Fruit fly (Drosophila melanogaster) whole organism, embryonic: Measurements from ENCODE around the gene CG7239.

Source experiments
- C15 ChIP-seq: fragments of 200-800 bp; sonication (Bioruptor generic); IDR thresholded peaks from 3 replicates; pipeline ENCODE4 v1.3.6; 2022; ENCODE audit warnings: missing biosample characterization, missing genetic modification characterization
- CG10147 ChIP-seq: fragments of 200-800 bp; sonication (Bioruptor generic); optimal IDR thresholded peaks from 2 replicates; lab custom pipeline; 2019; ENCODE audit warnings: missing biosample characterization, mild to moderate bottlenecking, missing genetic modification characterization, moderate library complexity
- CG12299 ChIP-seq: fragments of 200-800 bp; sonication (Bioruptor generic); optimal IDR thresholded peaks from 2 replicates; lab custom pipeline; 2018; ENCODE audit warnings: missing biosample characterization, mild to moderate bottlenecking, missing genetic modification characterization
- CG12769 ChIP-seq: fragments of 200-800 bp; sonication (Bioruptor generic); optimal IDR thresholded peaks from 2 replicates; lab custom pipeline; 2019; ENCODE audit warnings: missing biosample characterization, mild to moderate bottlenecking, missing genetic modification characterization, moderate library complexity
- CG14667 ChIP-seq: fragments of 200-800 bp; sonication (Bioruptor generic); IDR thresholded peaks from 2 replicates; pipeline ENCODE4 v1.3.6; 2022; ENCODE audit warnings: missing biosample characterization, missing genetic modification characterization
- CG16863 ChIP-seq: fragments of 200-800 bp; sonication (Bioruptor generic); optimal IDR thresholded peaks from 3 replicates; lab custom pipeline; 2016; ENCODE audit warnings: missing biosample characterization, missing genetic modification characterization
- CG17829 ChIP-seq: fragments of 200-800 bp; optimal IDR thresholded peaks from 2 replicates; lab custom pipeline; 2019; ENCODE audit warnings: missing biosample characterization, mild to moderate bottlenecking, missing genetic modification characterization, moderate library complexity
- CG30020 ChIP-seq: fragments of 200-800 bp; optimal IDR thresholded peaks from 2 replicates; lab custom pipeline; 2019; ENCODE audit warnings: missing biosample characterization, mild to moderate bottlenecking, missing genetic modification characterization, moderate library complexity
- CG31365 ChIP-seq: fragments of 200-800 bp; sonication (Bioruptor generic); optimal IDR thresholded peaks from 2 replicates; lab custom pipeline; 2018; ENCODE audit warnings: missing biosample characterization, mild to moderate bottlenecking, missing genetic modification characterization
- CG32767 ChIP-seq: fragments of 200-800 bp; sonication (Bioruptor generic); IDR thresholded peaks from 2 replicates; pipeline ENCODE4 v1.3.6; 2022; ENCODE audit warnings: missing biosample characterization, missing genetic modification characterization
- CG3281 ChIP-seq: fragments of 200-800 bp; sonication (Bioruptor generic); optimal IDR thresholded peaks from 3 replicates; lab custom pipeline; 2017; ENCODE audit warnings: missing biosample characterization, mild to moderate bottlenecking, missing genetic modification characterization
- CG34422 ChIP-seq: fragments of 200-800 bp; sonication (Bioruptor generic); IDR thresholded peaks from 3 replicates; pipeline ENCODE4 v1.3.6; 2022; ENCODE audit warnings: missing biosample characterization, missing genetic modification characterization
- CG4404 ChIP-seq: fragments of 200-800 bp; sonication (Bioruptor generic); IDR thresholded peaks from 2 replicates; pipeline ENCODE4 v1.3.6; 2022; ENCODE audit warnings: missing biosample characterization, missing genetic modification characterization
- CG6765 ChIP-seq: fragments of 200-800 bp; sonication (Bioruptor generic); optimal IDR thresholded peaks from 3 replicates; lab custom pipeline; 2017; ENCODE audit warnings: missing biosample characterization, mild to moderate bottlenecking, missing genetic modification characterization
- CG6854 ChIP-seq: fragments of 200-800 bp; sonication (Bioruptor generic); optimal IDR thresholded peaks from 3 replicates; lab custom pipeline; 2017; ENCODE audit warnings: missing biosample characterization, mild to moderate bottlenecking, missing genetic modification characterization
- CG7928 ChIP-seq: fragments of 200-800 bp; sonication (Bioruptor generic); optimal IDR thresholded peaks from 2 replicates; lab custom pipeline; 2017; ENCODE audit warnings: missing biosample characterization, mild to moderate bottlenecking, missing genetic modification characterization
- CG8089 ChIP-seq: fragments of 200-800 bp; sonication (Bioruptor generic); optimal IDR thresholded peaks from 3 replicates; lab custom pipeline; 2016; ENCODE audit warnings: missing biosample characterization, missing genetic modification characterization
- CG8290 ChIP-seq, 3 experiments: fragments of 200-800 bp; sonication (Bioruptor generic); optimal IDR thresholded peaks; 2 replicates each; lab custom pipeline; 2016 to 2019; ENCODE audit warnings: missing biosample characterization in 3 of 3, missing genetic modification characterization in 3 of 3, mild to moderate bottlenecking in 2 of 3, moderate library complexity in 1 of 3
- CG9437 ChIP-seq: fragments of 200-800 bp; sonication (Bioruptor generic); optimal IDR thresholded peaks from 2 replicates; lab custom pipeline; 2018; ENCODE audit warnings: missing biosample characterization, mild to moderate bottlenecking, missing genetic modification characterization
- CkIIα-i1 ChIP-seq: fragments of 200-800 bp; sonication (Bioruptor generic); IDR thresholded peaks from 2 replicates; pipeline ENCODE4 v1.3.6; 2022; ENCODE audit warnings: missing biosample characterization, missing genetic modification characterization
- CrebB ChIP-seq: fragments of 200-800 bp; sonication (Bioruptor generic); optimal IDR thresholded peaks from 3 replicates; lab custom pipeline; 2018; ENCODE audit warnings: missing biosample characterization, mild to moderate bottlenecking, missing genetic modification characterization
- Dad ChIP-seq: fragments of 200-800 bp; sonication (Bioruptor generic); optimal IDR thresholded peaks from 3 replicates; lab custom pipeline; 2016; ENCODE audit warnings: missing biosample characterization, missing genetic modification characterization
- Dip2 ChIP-seq: fragments of 200-800 bp; sonication (Bioruptor generic); IDR thresholded peaks from 2 replicates; pipeline ENCODE4 v1.3.6; 2022; ENCODE audit warnings: missing biosample characterization, missing genetic modification characterization
- Drgx ChIP-seq: fragments of 200-800 bp; sonication (Bioruptor generic); IDR thresholded peaks from 2 replicates; pipeline ENCODE4 v1.3.6; 2022; ENCODE audit warnings: missing biosample characterization, missing genetic modification characterization
- ERR ChIP-seq: fragments of 200-800 bp; sonication (Bioruptor generic); optimal IDR thresholded peaks from 2 replicates; lab custom pipeline; 2016; ENCODE audit warnings: missing biosample characterization, missing genetic modification characterization
- Ets65A ChIP-seq: fragments of 200-800 bp; sonication (Bioruptor generic); peaks from one replicate; lab custom pipeline; 2016; ENCODE audit warnings: missing biosample characterization, missing genetic modification characterization
- HLH4C ChIP-seq: fragments of 200-800 bp; sonication (Bioruptor generic); IDR thresholded peaks from 3 replicates; pipeline ENCODE4 v1.3.6; 2022; ENCODE audit warnings: missing biosample characterization, missing genetic modification characterization; ENCODE audit not compliant: partially characterized antibody
- Hsf ChIP-seq: fragments of 200-800 bp; sonication (Bioruptor generic); optimal IDR thresholded peaks from 3 replicates; lab custom pipeline; 2016; ENCODE audit warnings: missing biosample characterization, missing genetic modification characterization
- Lhr ChIP-seq: fragments of 200-800 bp; sonication (Bioruptor generic); optimal IDR thresholded peaks from 3 replicates; lab custom pipeline; 2017; ENCODE audit warnings: mild to moderate bottlenecking, missing biosample characterization, missing genetic modification reagents, missing genetic modification characterization
- MBD-R2 ChIP-seq: fragments of 200-800 bp; sonication (Bioruptor generic); IDR thresholded peaks from 2 replicates; pipeline ENCODE4 v1.3.6; 2022; ENCODE audit warnings: missing biosample characterization, missing genetic modification characterization
- MESR4 ChIP-seq: fragments of 200-800 bp; sonication (Bioruptor generic); optimal IDR thresholded peaks from 2 replicates; lab custom pipeline; 2018; ENCODE audit warnings: missing biosample characterization, mild to moderate bottlenecking, missing genetic modification characterization, moderate library complexity
- Mrtf ChIP-seq: fragments of 200-800 bp; sonication (Bioruptor generic); IDR thresholded peaks from 3 replicates; pipeline ENCODE4 v1.3.6; 2022; ENCODE audit warnings: missing biosample characterization, missing genetic modification characterization
- NC2α ChIP-seq: fragments of 200-800 bp; sonication (Bioruptor generic); optimal IDR thresholded peaks from 2 replicates; lab custom pipeline; 2016; ENCODE audit warnings: missing biosample characterization, missing genetic modification characterization
- Rfx ChIP-seq: fragments of 200-800 bp; sonication (Bioruptor generic); IDR thresholded peaks from 2 replicates; pipeline ENCODE4 v1.3.6; 2022; ENCODE audit warnings: missing biosample characterization, missing genetic modification characterization
- Scr ChIP-seq: fragments of 200-800 bp; sonication (Bioruptor generic); IDR thresholded peaks from 2 replicates; pipeline ENCODE4 v1.3.6; 2022; ENCODE audit warnings: missing biosample characterization, missing genetic modification characterization; ENCODE audit not compliant: partially characterized antibody
- Sry-δ ChIP-seq: fragments of 200-800 bp; sonication (Bioruptor generic); optimal IDR thresholded peaks from 2 replicates; lab custom pipeline; 2016; ENCODE audit warnings: missing biosample characterization, missing genetic modification characterization
- TFAM ChIP-seq: fragments of 200-800 bp; sonication (Bioruptor generic); optimal IDR thresholded peaks from 2 replicates; lab custom pipeline; 2017; ENCODE audit warnings: missing biosample characterization, missing genetic modification characterization, inconsistent platforms
- ato ChIP-seq: fragments of 200-800 bp; sonication (Bioruptor generic); IDR thresholded peaks from 2 replicates; pipeline ENCODE4 v1.3.6; 2022; ENCODE audit warnings: missing biosample characterization, missing genetic modification characterization; ENCODE audit not compliant: partially characterized antibody
- bcd ChIP-seq: fragments of 200-800 bp; sonication (Bioruptor generic); optimal IDR thresholded peaks from 2 replicates; lab custom pipeline; 2017; ENCODE audit warnings: missing biosample characterization, mild to moderate bottlenecking, missing genetic modification characterization
- danr ChIP-seq: fragments of 200-800 bp; sonication (Bioruptor generic); IDR thresholded peaks from 2 replicates; pipeline ENCODE4 v1.3.6; 2022; ENCODE audit warnings: missing biosample characterization, missing genetic modification characterization
- dmrt11E ChIP-seq: fragments of 200-800 bp; sonication (Bioruptor generic); optimal IDR thresholded peaks from 3 replicates; lab custom pipeline; 2018; ENCODE audit warnings: missing biosample characterization, mild to moderate bottlenecking, missing genetic modification characterization, moderate library complexity
- dmrt99B ChIP-seq: fragments of 200-800 bp; sonication (Bioruptor generic); optimal IDR thresholded peaks from 2 replicates; lab custom pipeline; 2018; ENCODE audit warnings: missing biosample characterization, mild to moderate bottlenecking, missing genetic modification characterization, moderate library complexity
- emc ChIP-seq: fragments of 200-800 bp; sonication (Bioruptor generic); optimal IDR thresholded peaks from 2 replicates; lab custom pipeline; 2016; ENCODE audit warnings: missing biosample characterization, missing genetic modification characterization
- gce ChIP-seq: fragments of 200-800 bp; sonication (Bioruptor generic); IDR thresholded peaks from 3 replicates; pipeline ENCODE4 v1.3.6; 2022; ENCODE audit warnings: missing biosample characterization, missing genetic modification characterization
- gsb-n ChIP-seq: fragments of 200-800 bp; sonication (Bioruptor generic); optimal IDR thresholded peaks from 3 replicates; lab custom pipeline; 2018; ENCODE audit warnings: missing biosample characterization, mild to moderate bottlenecking, missing genetic modification characterization
- pb ChIP-seq: fragments of 200-800 bp; sonication (Bioruptor generic); optimal IDR thresholded peaks from 3 replicates; lab custom pipeline; 2016; ENCODE audit warnings: missing biosample characterization, missing genetic modification characterization
- pita ChIP-seq: fragments of 200-800 bp; sonication (Bioruptor generic); optimal IDR thresholded peaks from 2 replicates; lab custom pipeline; 2017; ENCODE audit warnings: missing biosample characterization, mild to moderate bottlenecking, missing genetic modification characterization
- schlank ChIP-seq: fragments of 200-800 bp; sonication (Bioruptor generic); optimal IDR thresholded peaks from 2 replicates; lab custom pipeline; 2018; ENCODE audit warnings: missing biosample characterization, mild to moderate bottlenecking, missing genetic modification characterization
- trem ChIP-seq: fragments of 200-800 bp; optimal IDR thresholded peaks from 3 replicates; lab custom pipeline; 2019; ENCODE audit warnings: missing biosample characterization, mild to moderate bottlenecking, missing genetic modification characterization, moderate library complexity
- ttk ChIP-seq: fragments of 200-800 bp; sonication (Bioruptor generic); IDR thresholded peaks from 2 replicates; pipeline ENCODE4 v2.1.2; 2022; ENCODE audit warnings: missing biosample characterization, missing genetic modification characterization
- tx ChIP-seq: fragments of 200-800 bp; sonication (Bioruptor generic); optimal IDR thresholded peaks from 2 replicates; lab custom pipeline; 2016; ENCODE audit warnings: missing biosample characterization, missing genetic modification characterization

Gene CG7239

DNA sequence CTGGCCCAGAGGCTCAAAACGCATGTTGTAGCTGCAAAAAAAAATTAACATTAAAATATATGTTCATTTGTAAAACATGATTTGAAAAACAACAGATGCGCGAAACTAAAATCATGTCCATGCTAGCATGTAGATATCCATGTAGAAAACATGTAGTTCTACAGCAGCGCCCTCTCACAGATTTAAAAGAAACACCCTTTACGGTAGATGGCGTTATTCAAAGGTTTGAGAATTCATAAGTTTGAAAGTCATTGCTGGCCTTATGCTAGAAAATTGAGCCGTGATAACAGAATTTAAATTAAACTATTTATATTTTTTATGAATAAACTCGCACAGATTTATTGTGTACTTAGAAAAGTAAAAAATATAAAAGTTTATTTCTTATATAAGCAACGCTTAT lies 30.8 kb upstream of the CG7239 start (continued):
- TF ChIP-seq dmrt11E (no peak), Scr (GFP tag; lab: Robert Waterston, UW) (0 out of 2 replicates have a peak, but pooled peaks have one; percentile 30), HLH4C (GFP tag; lab: Robert Waterston, UW) (peak; percentile 62), CG12299 (tag; lab: Kevin White, UChicago) (no peak), CG14667 (GFP tag; lab: Robert Waterston, UW) (peak; percentile 41; the same call in 1 of the 2 replicates), CG10147 (GFP tag; lab: Kevin White, UChicago) (no peak), Lhr (no peak), pita (GFP tag; lab: Kevin White, UChicago) (peak; percentile 20), CG9437 (GFP tag; lab: Kevin White, UChicago) (no peak), Drgx (GFP tag; lab: Robert Waterston, UW) (no peak), Hsf (GFP tag; lab: Kevin White, UChicago) (peak; percentile 20), TFAM (GFP tag; lab: Kevin White, UChicago) (no peak), pb (GFP tag; lab: Kevin White, UChicago) (no peak), CG16863 (GFP tag; lab: Kevin White, UChicago) (peak; percentile 6), Rfx (GFP tag; lab: Robert Waterston, UW) (peak; percentile 85), CG6765 (GFP tag; lab: Kevin White, UChicago) (no peak), Dip2 (GFP tag; lab: Robert Waterston, UW) (no peak), gce (GFP tag; lab: Robert Waterston, UW) (no peak), CG7928 (GFP tag; lab: Kevin White, UChicago) (no peak), CrebB (tag; lab: Kevin White, UChicago) (no peak), emc (GFP tag; lab: Kevin White, UChicago) (no peak), CG8290 (GFP tag; optimal IDR thresholded peaks at IDR 0.05; lab: Kevin White, UChicago) (peak; percentile 10), CG8290 (tag; optimal IDR thresholded peaks at IDR 0.05; lab: Kevin White, UChicago) (no peak), CG8089 (GFP tag; lab: Kevin White, UChicago) (no peak), Dad (GFP tag; lab: Kevin White, UChicago) (no peak), CG3281 (GFP tag; lab: Kevin White, UChicago) (no peak), MESR4 (GFP tag; lab: Kevin White, UChicago) (no peak), schlank (no peak), Sry-δ (GFP tag; lab: Kevin White, UChicago) (no peak), Mrtf (peak; percentile 65; the same call in 1 of the 3 replicates), MBD-R2 (GFP tag; lab: Robert Waterston, UW) (peak; percentile 16; the same call in 1 of the 2 replicates), CG31365 (tag; lab: Kevin White, UChicago) (no peak), Ets65A (GFP tag; lab: Kevin White, UChicago) (peak; percentile 97), ttk (GFP tag; lab: Robert Waterston, UW) (no peak), CG17829 (tag; lab: Kevin White, UChicago) (peak; percentile 48), CG34422 (GFP tag; lab: Robert Waterston, UW) (peak; percentile 65; the same call in 2 of the 3 replicates), dmrt99B (no peak), CG12769 (peak; percentile 25), ERR (GFP tag; lab: Kevin White, UChicago) (no peak), trem (tag; lab: Kevin White, UChicago) (no peak), C15 (no peak), tx (GFP tag; lab: Kevin White, UChicago) (no peak), bcd (GFP tag; lab: Kevin White, UChicago) (peak; percentile 41), CG6854 (GFP tag; lab: Kevin White, UChicago) (peak; percentile 70), CkIIα-i1 (GFP tag; lab: Robert Waterston, UW) (no peak), CG32767 (no peak), CG4404 (GFP tag; lab: Robert Waterston, UW) (no peak), NC2α (GFP tag; lab: Kevin White, UChicago) (no peak), danr (GFP tag; lab: Robert Waterston, UW) (no peak), gsb-n (no peak), CG30020 (no peak), ato (GFP tag; lab: Robert Waterston, UW) (peak; percentile 55)
